Fruit fly (Drosophila melanogaster) whole organism, adult: ENCODE results near the gene Cp7Fb.

ENCODE experiments used
- CG11617 ChIP-seq: fragments of 200-800 bp; sonication (Bioruptor generic); optimal IDR thresholded peaks from 2 replicates; lab custom pipeline; 2017; ENCODE audit warnings: mild to moderate bottlenecking, missing biosample characterization, missing genetic modification reagents, missing genetic modification characterization
- CG12768 ChIP-seq: fragments of 200-800 bp; sonication (Bioruptor generic); optimal IDR thresholded peaks from 2 replicates; lab custom pipeline; 2017; ENCODE audit warnings: missing biosample characterization, missing genetic modification characterization, mild to moderate bottlenecking, moderate library complexity, missing genetic modification reagents
- CG14711 ChIP-seq: fragments of 200-800 bp; sonication (Bioruptor generic); optimal IDR thresholded peaks from 2 replicates; lab custom pipeline; 2018; ENCODE audit warnings: missing biosample characterization, mild to moderate bottlenecking, missing genetic modification characterization, moderate library complexity
- CG33017 ChIP-seq: fragments of 200-800 bp; sonication (Bioruptor generic); optimal IDR thresholded peaks from 2 replicates; lab custom pipeline; 2018; ENCODE audit warnings: missing biosample characterization, mild to moderate bottlenecking, missing genetic modification characterization, moderate library complexity
- CG5204 ChIP-seq: fragments of 200-800 bp; sonication (Bioruptor generic); optimal IDR thresholded peaks from 2 replicates; lab custom pipeline; 2016; ENCODE audit warnings: missing biosample characterization, missing genetic modification characterization
- Clk ChIP-seq: fragments of 200-800 bp; sonication (Bioruptor generic); optimal IDR thresholded peaks from 2 replicates; lab custom pipeline; 2017; ENCODE audit warnings: missing biosample characterization, missing genetic modification characterization
- Crg-1 ChIP-seq: fragments of 200-800 bp; sonication (Bioruptor generic); optimal IDR thresholded peaks from 2 replicates; lab custom pipeline; 2016; ENCODE audit warnings: missing biosample characterization, missing genetic modification characterization
- Mnt ChIP-seq: fragments of 200-800 bp; sonication (Bioruptor generic); optimal IDR thresholded peaks from 2 replicates; lab custom pipeline; 2016; ENCODE audit warnings: missing biosample characterization, mild to moderate bottlenecking, missing genetic modification characterization
- bab1 ChIP-seq: fragments of 200-800 bp; sonication (Bioruptor generic); optimal IDR thresholded peaks from 3 replicates; lab custom pipeline; 2019; ENCODE audit warnings: missing biosample characterization, mild to moderate bottlenecking, missing genetic modification characterization, moderate library complexity
- cic ChIP-seq: fragments of 200-800 bp; sonication (Bioruptor generic); optimal IDR thresholded peaks from 2 replicates; lab custom pipeline; 2017; ENCODE audit warnings: missing biosample characterization, mild to moderate bottlenecking, missing genetic modification characterization, moderate library complexity
- cnc ChIP-seq, 2 experiments: fragments of >200 bp; optimal IDR thresholded peaks; 2 replicates each; lab custom pipeline; 2017
- ovo ChIP-seq: fragments of 200-800 bp; sonication (Bioruptor generic); optimal IDR thresholded peaks from 2 replicates; lab custom pipeline; 2016; ENCODE audit warnings: missing biosample characterization, missing genetic modification characterization
- tj ChIP-seq: fragments of 200-800 bp; sonication (Bioruptor generic); optimal IDR thresholded peaks from 3 replicates; lab custom pipeline; 2017; ENCODE audit warnings: missing biosample characterization, mild to moderate bottlenecking, missing genetic modification characterization, moderate library complexity
- toe ChIP-seq: fragments of 200-800 bp; sonication (Bioruptor generic); optimal IDR thresholded peaks from 2 replicates; lab custom pipeline; 2016; ENCODE audit warnings: missing biosample characterization, missing genetic modification characterization

DNA sequence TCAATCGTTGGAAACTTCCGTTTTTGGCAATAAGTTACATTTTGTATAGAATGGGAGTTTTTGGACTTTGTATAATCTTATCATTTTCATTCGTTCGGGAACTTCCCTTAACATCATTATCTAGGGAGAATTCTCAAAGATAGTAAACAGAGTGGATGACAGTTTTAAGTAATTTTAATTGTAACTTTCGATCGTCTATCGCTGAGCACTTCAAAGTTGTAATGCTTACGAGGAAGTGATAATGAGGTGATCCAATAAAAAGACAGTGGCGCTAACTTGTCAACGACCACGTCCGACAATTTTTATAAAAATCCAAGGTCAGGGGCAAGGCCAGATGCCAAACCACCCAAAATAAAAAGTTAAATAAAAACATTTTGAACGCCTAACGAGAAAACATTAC lies 22.7 kb downstream of the Cp7Fb start:
- TF ChIP-seq CG12768 (GFP tag; lab: Kevin White, UChicago) (no peak), CG14711 (no peak), Mnt (no peak), tj (no peak), bab1 (no peak), CG5204 (no peak), Clk (GFP tag; lab: Kevin White, UChicago) (no peak), CG11617 (GFP tag; lab: Kevin White, UChicago) (no peak), ovo (no peak), toe (GFP tag; lab: Kevin White, UChicago) (no peak), CG33017 (no peak), cic (GFP tag; lab: Kevin White, UChicago) (peak; percentile 4), Crg-1 (no peak), cnc (optimal IDR thresholded peaks at IDR 0.05; lab: Kevin White, UChicago) (no peak)
